Worm (Caenorhabditis elegans) whole organism, L1 larva: ENCODE measurements around the gene atf-2.
A peak's percentile ranks its signal among the peaks of the same experiment; 100 is the strongest.

Experiments
- C04F5.9 ChIP-seq: sonication (generic microtip); optimal IDR thresholded peaks from 2 replicates; lab custom pipeline; 2016; ENCODE audit warnings: missing genetic modification characterization, missing compliant biosample characterization
- C16A3.4 ChIP-seq: fragments of 150-350 bp; optimal IDR thresholded peaks from 2 replicates; lab custom pipeline; 2014; ENCODE audit warnings: missing biosample characterization, missing genetic modification characterization
- C34B4.2 ChIP-seq: sonication (generic microtip); optimal IDR thresholded peaks from 2 replicates; lab custom pipeline; 2017; ENCODE audit warnings: mild to moderate bottlenecking, missing genetic modification characterization, missing compliant biosample characterization
- aha-1 ChIP-seq: fragments of 150-350 bp; optimal IDR thresholded peaks from 2 replicates; lab custom pipeline; 2014; ENCODE audit warnings: missing biosample characterization, missing genetic modification characterization
- ama-1 ChIP-seq: fragments of 150-350 bp; optimal IDR thresholded peaks from 2 replicates; lab custom pipeline; 2014
- ces-1 ChIP-seq: fragments of 150-350 bp; optimal IDR thresholded peaks from 2 replicates; lab custom pipeline; 2014; ENCODE audit warnings: missing biosample characterization, missing genetic modification reagents, missing genetic modification characterization
- efl-1 ChIP-seq, 4 experiments: fragments of 150-350 bp; optimal IDR thresholded peaks in 3 of 4; peaks in 1 of 4; 1 replicate in 1 of 4; 2 replicates in 3 of 4; lab custom pipeline; 2014; ENCODE audit warnings: missing biosample characterization in 2 of 4, missing genetic modification characterization in 2 of 4, missing genetic modification reagents in 2 of 4
- egl-27 ChIP-seq, 2 experiments: fragments of 150-350 bp in 1 of 2; sonication (generic microtip); optimal IDR thresholded peaks; 3 replicates each; lab custom pipeline; 2017 to 2018; ENCODE audit warnings: missing biosample characterization in 2 of 2, missing genetic modification characterization in 2 of 2, missing genetic modification reagents in 2 of 2
- elt-2 ChIP-seq: sonication (generic microtip); optimal IDR thresholded peaks from 2 replicates; lab custom pipeline; 2016; ENCODE audit warnings: missing genetic modification characterization, mild to moderate bottlenecking, inconsistent platforms, missing compliant biosample characterization, missing genetic modification reagents
- ets-5 ChIP-seq: fragments of 200-800 bp; sonication (Bioruptor generic); IDR thresholded peaks from 2 replicates; pipeline ENCODE4 v1.3.6; 2022; ENCODE audit warnings: missing genetic modification characterization, missing compliant biosample characterization
- fkh-10 ChIP-seq: sonication (generic microtip); optimal IDR thresholded peaks from 2 replicates; lab custom pipeline; 2017; ENCODE audit warnings: missing biosample characterization, missing genetic modification reagents, missing genetic modification characterization
- fos-1 ChIP-seq: fragments of 150-350 bp; optimal IDR thresholded peaks from 2 replicates; lab custom pipeline; 2014; ENCODE audit warnings: missing biosample characterization, missing genetic modification characterization
- isw-1 ChIP-seq: fragments of 200-800 bp; sonication (Bioruptor generic); IDR thresholded peaks from 2 replicates; pipeline ENCODE4 v1.3.6; 2022; ENCODE audit warnings: missing genetic modification characterization, missing compliant biosample characterization
- lin-13 ChIP-seq: fragments of 150-350 bp; optimal IDR thresholded peaks from 2 replicates; lab custom pipeline; 2014; ENCODE audit warnings: missing biosample characterization, missing genetic modification reagents, missing genetic modification characterization
- lin-14 ChIP-seq: fragments of 200-800 bp; sonication (Bioruptor generic); optimal IDR thresholded peaks from 2 replicates; lab custom pipeline; 2018; ENCODE audit warnings: mild to moderate bottlenecking, missing genetic modification characterization, moderate library complexity, missing compliant biosample characterization
- lin-39 ChIP-seq: fragments of 150-350 bp; optimal IDR thresholded peaks from 2 replicates; lab custom pipeline; 2014; ENCODE audit warnings: missing biosample characterization, missing genetic modification reagents, missing genetic modification characterization
- lir-3 ChIP-seq: sonication (generic microtip); optimal IDR thresholded peaks from 2 replicates; lab custom pipeline; 2016; ENCODE audit warnings: mild to moderate bottlenecking, missing genetic modification characterization, moderate library complexity, missing compliant biosample characterization; ENCODE audit not compliant: poor library complexity
- mdl-1 ChIP-seq, 2 experiments: fragments of 150-350 bp; optimal IDR thresholded peaks; 2 replicates each; lab custom pipeline; 2014 to 2017; ENCODE audit warnings: missing biosample characterization in 2 of 2, missing genetic modification characterization in 2 of 2, inconsistent platforms in 1 of 2
- nhr-19 ChIP-seq: fragments of 200-800 bp; sonication (Bioruptor generic); conservative IDR thresholded peaks from 2 replicates; pipeline ENCODE4 v1.3.6; 2022; ENCODE audit warnings: missing genetic modification characterization, missing compliant biosample characterization
- nhr-47 ChIP-seq: sonication (generic microtip); optimal IDR thresholded peaks from 2 replicates; lab custom pipeline; 2016; ENCODE audit warnings: mild to moderate bottlenecking, missing genetic modification characterization, moderate library complexity, missing compliant biosample characterization
- nhr-71 ChIP-seq: sonication (generic microtip); optimal IDR thresholded peaks from 2 replicates; lab custom pipeline; 2016; ENCODE audit warnings: mild to moderate bottlenecking, missing genetic modification characterization, moderate library complexity, missing compliant biosample characterization
- nhr-77 ChIP-seq: fragments of 150-350 bp; optimal IDR thresholded peaks from 2 replicates; lab custom pipeline; 2014; ENCODE audit warnings: missing biosample characterization, missing genetic modification characterization
- nhr-85 ChIP-seq: sonication (generic microtip); peaks from one replicate; lab custom pipeline; 2016; ENCODE audit warnings: missing genetic modification characterization, inconsistent platforms, missing compliant biosample characterization
- nhr-90 ChIP-seq: sonication (generic microtip); optimal IDR thresholded peaks from 2 replicates; lab custom pipeline; 2016; ENCODE audit warnings: mild to moderate bottlenecking, missing genetic modification characterization, missing compliant biosample characterization; ENCODE audit not compliant: poor library complexity
- pag-3 ChIP-seq: sonication (generic microtip); optimal IDR thresholded peaks from 2 replicates; lab custom pipeline; 2017; ENCODE audit warnings: missing genetic modification characterization, mild to moderate bottlenecking, missing compliant biosample characterization, antibody characterized with exemption, borderline replicate concordance; ENCODE audit not compliant: insufficient read depth
- pqm-1 ChIP-seq: sonication (generic microtip); optimal IDR thresholded peaks from 3 replicates; lab custom pipeline; 2017; ENCODE audit warnings: missing biosample characterization, missing genetic modification characterization
- rnt-1 ChIP-seq: sonication (generic microtip); optimal IDR thresholded peaks from 2 replicates; lab custom pipeline; 2016; ENCODE audit warnings: mild to moderate bottlenecking, missing genetic modification characterization, moderate library complexity, missing compliant biosample characterization
- snu-23 ChIP-seq: sonication (generic microtip); optimal IDR thresholded peaks from 2 replicates; lab custom pipeline; 2016; ENCODE audit warnings: missing genetic modification characterization, missing compliant biosample characterization
- sox-4 ChIP-seq: sonication (generic microtip); optimal IDR thresholded peaks from 2 replicates; lab custom pipeline; 2016; ENCODE audit warnings: missing genetic modification characterization, missing compliant biosample characterization
- tlp-1 ChIP-seq: fragments of 150-350 bp; optimal IDR thresholded peaks from 2 replicates; lab custom pipeline; 2014; ENCODE audit warnings: missing biosample characterization, missing genetic modification characterization
- vab-15 ChIP-seq: sonication (generic microtip); optimal IDR thresholded peaks from 2 replicates; lab custom pipeline; 2017; ENCODE audit warnings: missing genotype, mild to moderate bottlenecking, missing genetic modification characterization, missing compliant biosample characterization
- zag-1 ChIP-seq: fragments of 150-350 bp; optimal IDR thresholded peaks from 2 replicates; lab custom pipeline; 2014; ENCODE audit warnings: missing biosample characterization, missing genetic modification characterization
- zip-4 ChIP-seq: fragments of 200-800 bp; sonication (Bioruptor generic); optimal IDR thresholded peaks from 2 replicates; lab custom pipeline; 2018; ENCODE audit warnings: mild to moderate bottlenecking, missing genetic modification characterization, moderate library complexity, missing compliant biosample characterization

Gene atf-2

DNA sequence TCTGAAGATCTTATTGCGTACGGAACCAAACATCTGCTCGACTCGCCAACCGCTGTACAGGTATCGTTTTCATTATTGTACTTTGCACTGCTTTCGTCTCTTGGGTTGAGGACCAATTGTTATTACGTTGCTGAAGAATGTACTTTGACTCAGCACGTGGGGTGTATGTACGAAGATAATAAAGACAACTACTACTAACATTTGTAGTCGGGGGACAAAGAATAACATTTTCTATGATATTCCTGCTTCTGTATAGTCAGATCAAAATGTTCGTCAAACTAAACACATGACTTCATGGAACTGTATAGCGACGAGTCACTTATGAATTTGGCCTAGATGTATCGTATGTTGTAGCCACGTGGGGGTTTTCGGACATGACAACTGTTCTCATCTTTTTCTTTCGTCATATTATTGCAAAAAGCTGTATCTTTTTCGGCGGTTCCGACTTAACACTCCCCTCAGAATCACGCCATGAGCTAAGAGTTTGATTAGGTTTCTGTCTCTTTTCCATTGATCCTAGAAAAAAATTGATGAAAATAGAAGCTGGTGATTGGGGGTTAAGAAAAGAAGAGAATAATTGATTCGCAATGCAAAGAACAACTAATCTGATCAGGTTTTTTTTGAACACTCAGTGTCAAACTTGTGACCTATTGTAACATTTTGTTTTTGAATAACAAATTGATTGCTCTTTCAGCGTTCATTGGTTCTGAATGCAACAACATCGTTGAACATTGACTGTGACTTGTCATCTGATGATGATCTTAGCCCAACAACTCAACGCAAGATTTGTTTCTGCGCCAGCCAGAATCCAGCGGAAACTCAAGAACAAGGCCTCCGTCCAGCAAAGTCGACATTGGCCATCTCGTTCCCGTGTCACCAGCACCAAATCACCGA, 7.0 kb upstream of the atf-2 start (continued):
- TF ChIP-seq pag-3 (tag; lab: Kevin White, UChicago) (no peak), C34B4.2 (tag; lab: Kevin White, UChicago) (no peak), sox-4 (tag; lab: Kevin White, UChicago) (no peak), zip-4 (GFP tag; lab: Kevin White, UChicago) (no peak), lin-14 (GFP tag; lab: Kevin White, UChicago) (peak; percentile 36), lin-13 (GFP tag; lab: Kevin White, UChicago) (peak; percentile 31), nhr-47 (tag; lab: Kevin White, UChicago) (peak; percentile 24), vab-15 (tag; lab: Kevin White, UChicago) (no peak), isw-1 (no peak), zag-1 (no peak), nhr-77 (tag; lab: Kevin White, UChicago) (no peak), fos-1 (tag; lab: Kevin White, UChicago) (no peak), ama-1 (lab: Kevin White, UChicago) (no peak), ces-1 (GFP tag; lab: Kevin White, UChicago) (no peak)

DNA sequence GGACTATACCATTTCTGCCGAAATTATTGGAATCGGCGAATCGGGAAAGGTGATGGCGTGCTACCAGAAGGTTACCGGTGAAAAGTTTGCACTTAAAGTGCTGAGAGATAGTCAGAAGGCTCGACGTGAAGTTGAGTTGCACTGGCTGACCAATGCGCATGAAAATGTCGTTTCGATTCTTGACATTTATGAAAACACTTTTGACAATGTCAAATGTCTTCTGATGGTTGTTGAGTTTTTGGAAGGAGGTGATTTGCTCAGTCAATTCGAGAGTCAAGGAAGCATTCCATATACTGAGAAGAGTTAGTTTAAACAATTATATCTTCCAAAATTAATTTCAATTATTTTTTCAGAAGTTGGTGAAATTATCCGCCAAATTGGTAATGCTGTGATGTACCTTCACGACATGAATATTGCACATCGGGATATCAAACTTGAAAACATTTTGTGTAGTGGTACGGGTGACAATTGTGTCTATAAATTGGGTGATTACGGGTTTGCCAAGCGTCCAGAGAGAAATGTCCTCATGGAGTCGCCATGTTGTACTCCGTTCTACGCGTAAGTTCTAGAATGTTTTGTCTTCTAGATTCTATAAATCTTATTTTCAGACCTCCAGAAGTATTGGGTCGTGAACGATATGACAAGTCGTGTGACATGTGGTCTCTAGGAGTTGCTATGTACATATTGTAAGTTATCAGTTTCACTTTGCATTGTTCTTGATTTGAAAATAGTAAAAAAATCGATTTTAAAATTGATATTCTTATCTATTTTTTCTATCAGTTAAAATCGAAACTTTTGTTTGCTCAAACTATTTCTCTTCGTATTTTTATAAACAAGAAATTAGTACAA, 6.1 kb upstream of the atf-2 start:
- TF ChIP-seq lin-39 (no peak), mdl-1 (tag; optimal IDR thresholded peaks at IDR 0.05; lab: Kevin White, UChicago) (no peak), snu-23 (GFP tag; lab: Kevin White, UChicago) (no peak), aha-1 (tag; lab: Kevin White, UChicago) (no peak), ets-5 (GFP tag; lab: Robert Waterston, UW) (no peak), ces-1 (GFP tag; lab: Kevin White, UChicago) (no peak), elt-2 (tag; lab: Kevin White, UChicago) (peak; percentile 39), egl-27 (tag; optimal IDR thresholded peaks at IDR 0.05; lab: Kevin White, UChicago) (no peak), rnt-1 (tag; lab: Kevin White, UChicago) (peak; percentile 23), efl-1 (optimal IDR thresholded peaks at IDR 0.05; lab: Kevin White, UChicago) (no peak), efl-1 (GFP tag; optimal IDR thresholded peaks at IDR 0.05 in 1 of 2; lab: Kevin White, UChicago) (peak in 1 of 2 experiments; percentile 15), nhr-90 (tag; lab: Kevin White, UChicago) (no peak), nhr-19 (GFP tag; lab: Robert Waterston, UW) (no peak), C04F5.9 (tag; lab: Kevin White, UChicago) (peak; percentile 15), lir-3 (tag; lab: Kevin White, UChicago) (peak; percentile 23), fkh-10 (no peak), nhr-71 (tag; lab: Kevin White, UChicago) (no peak), ama-1 (lab: Kevin White, UChicago) (peak; percentile 34), lin-14 (GFP tag; lab: Kevin White, UChicago) (no peak), nhr-85 (tag; lab: Kevin White, UChicago) (peak; percentile 47), tlp-1 (tag; lab: Kevin White, UChicago) (no peak), pqm-1 (tag; lab: Kevin White, UChicago) (no peak)

DNA sequence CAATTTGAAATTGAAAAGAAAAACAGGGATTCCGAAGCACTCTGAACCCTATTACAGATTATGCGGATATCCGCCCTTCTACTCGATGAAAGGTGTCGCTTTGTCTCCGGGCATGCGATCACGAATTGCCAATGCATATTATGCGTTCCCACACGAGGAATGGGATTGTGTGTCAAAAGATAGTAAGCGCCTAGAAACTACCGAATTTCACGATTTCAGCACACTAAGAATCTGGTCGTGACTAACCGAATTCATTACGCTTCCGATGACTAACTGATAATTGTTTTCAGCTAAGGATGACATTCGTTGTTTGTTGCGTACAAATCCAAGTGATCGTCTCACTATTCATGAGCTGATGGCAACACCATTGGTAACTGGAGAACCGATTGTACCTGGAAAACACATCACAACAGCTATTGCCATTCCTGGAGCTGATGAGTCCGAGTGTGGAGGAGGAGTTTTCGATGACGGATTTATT, 5.4 kb upstream of the atf-2 start:
- TF ChIP-seq snu-23 (GFP tag; lab: Kevin White, UChicago) (peak; percentile 11), C16A3.4 (tag; lab: Kevin White, UChicago) (no peak)
